Worm (Caenorhabditis elegans) whole organism, mixed stage, embryonic: ENCODE data around the gene srd-25.

Source experiments
- ceh-43 ChIP-seq: fragments of 200-800 bp; sonication (Bioruptor generic); optimal IDR thresholded peaks from 2 replicates; lab custom pipeline; 2018; ENCODE audit warnings: mild to moderate bottlenecking, missing genetic modification characterization, moderate library complexity, missing compliant biosample characterization
- ceh-83 ChIP-seq: fragments of 200-800 bp; sonication (Bioruptor generic); optimal IDR thresholded peaks from 2 replicates; lab custom pipeline; 2018; ENCODE audit warnings: mild to moderate bottlenecking, missing genetic modification characterization, missing compliant biosample characterization
- cnd-1 ChIP-seq: fragments of 200-800 bp; sonication (Bioruptor generic); optimal IDR thresholded peaks from 2 replicates; lab custom pipeline; 2018; ENCODE audit warnings: mild to moderate bottlenecking, missing genetic modification characterization, missing compliant biosample characterization
- flh-1 ChIP-seq: fragments of 200-800 bp; sonication (Bioruptor generic); optimal IDR thresholded peaks from 2 replicates; lab custom pipeline; 2018; ENCODE audit warnings: mild to moderate bottlenecking, missing genetic modification characterization, moderate library complexity, missing compliant biosample characterization
- ham-2 ChIP-seq: fragments of 200-800 bp; sonication (Bioruptor generic); optimal IDR thresholded peaks from 2 replicates; lab custom pipeline; 2018; ENCODE audit warnings: mild to moderate bottlenecking, missing genetic modification characterization, missing compliant biosample characterization
- hlh-1 ChIP-seq: fragments of 150-350 bp; optimal IDR thresholded peaks from 2 replicates; lab custom pipeline; 2014; ENCODE audit warnings: missing biosample characterization, missing genetic modification reagents, missing genetic modification characterization
- lin-13 ChIP-seq: fragments of 150-350 bp; optimal IDR thresholded peaks from 2 replicates; lab custom pipeline; 2014; ENCODE audit warnings: missing biosample characterization, missing genetic modification characterization
- lin-32 ChIP-seq: fragments of 200-800 bp; sonication (Bioruptor generic); optimal IDR thresholded peaks from 2 replicates; lab custom pipeline; 2018; ENCODE audit warnings: mild to moderate bottlenecking, missing genetic modification characterization, missing compliant biosample characterization
- mls-2 ChIP-seq: sonication (generic microtip); optimal IDR thresholded peaks from 2 replicates; lab custom pipeline; 2016; ENCODE audit warnings: mild to moderate bottlenecking, missing genetic modification characterization, moderate library complexity, missing compliant biosample characterization
- nhr-12 ChIP-seq: fragments of 150-350 bp; optimal IDR thresholded peaks from 2 replicates; lab custom pipeline; 2014; ENCODE audit warnings: missing biosample characterization, missing genetic modification characterization
- nhr-2 ChIP-seq: fragments of 150-350 bp; optimal IDR thresholded peaks from 2 replicates; lab custom pipeline; 2014; ENCODE audit warnings: missing biosample characterization, missing genetic modification characterization
- nhr-237 ChIP-seq: fragments of 150-350 bp; optimal IDR thresholded peaks from 2 replicates; lab custom pipeline; 2014; ENCODE audit warnings: missing biosample characterization, missing genetic modification characterization
- nhr-28 ChIP-seq: fragments of 150-350 bp; optimal IDR thresholded peaks from 2 replicates; lab custom pipeline; 2014; ENCODE audit warnings: missing biosample characterization, missing genetic modification characterization
- nhr-76 ChIP-seq: sonication (generic microtip); optimal IDR thresholded peaks from 2 replicates; lab custom pipeline; 2017; ENCODE audit warnings: missing biosample characterization, missing genetic modification characterization
- snpc-4 ChIP-seq: fragments of 150-350 bp; optimal IDR thresholded peaks from 2 replicates; lab custom pipeline; 2014; ENCODE audit warnings: missing biosample characterization, missing genetic modification characterization
- sptf-1 ChIP-seq: sonication (generic microtip); optimal IDR thresholded peaks from 2 replicates; lab custom pipeline; 2017; ENCODE audit warnings: mild to moderate bottlenecking, missing genetic modification characterization, moderate library complexity, missing compliant biosample characterization

The srd-25 gene

DNA sequence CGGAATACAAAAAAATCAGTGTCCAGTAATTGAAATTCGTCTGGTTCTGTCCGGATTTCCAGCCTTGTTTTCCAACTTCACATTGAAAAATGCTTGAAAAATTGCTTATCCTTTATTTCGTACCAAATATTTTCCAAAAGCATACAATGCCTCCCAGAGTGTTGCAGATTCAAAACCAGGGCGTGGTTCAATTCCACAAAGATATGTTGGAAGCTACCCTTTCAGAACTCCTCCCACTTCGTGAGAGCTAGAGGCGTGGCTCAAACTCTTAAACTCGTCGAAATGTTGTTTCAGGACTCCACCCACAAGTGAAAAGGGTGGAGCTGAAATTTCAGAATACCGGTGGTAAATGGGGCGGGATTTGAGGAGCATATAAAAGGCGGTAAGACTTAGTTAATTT is 44.1 kb downstream of the srd-25 start, which contains the start of gene C12D5.3:
C12D5.3 (plus strand) TSS at position 301 of the 400 bp plus-strand sequence.
- TF ChIP-seq ham-2 (GFP tag; lab: Kevin White, UChicago) (no peak), nhr-2 (tag; lab: Kevin White, UChicago) (no peak), snpc-4 (tag; lab: Kevin White, UChicago) (no peak), hlh-1 (tag; lab: Kevin White, UChicago) (no peak)

DNA sequence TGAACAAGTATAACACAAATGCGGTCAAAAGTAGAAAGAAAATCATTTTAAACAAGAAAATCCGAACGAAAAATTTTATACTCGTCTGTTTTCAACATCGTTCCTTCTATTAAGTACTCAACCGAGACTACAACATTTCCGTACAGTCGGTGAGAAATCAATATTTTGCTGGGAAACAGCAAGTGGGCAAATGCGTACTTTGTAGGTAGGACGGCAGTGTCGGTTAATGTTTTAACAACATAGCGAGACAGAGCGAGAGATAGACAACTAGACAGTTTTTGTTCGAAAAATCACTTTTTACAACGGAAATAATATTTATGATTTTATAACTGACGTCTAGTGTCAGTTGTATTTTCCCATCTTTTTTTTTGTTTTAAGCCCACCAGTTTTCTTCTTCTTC is 49.6 kb downstream of the srd-25 start, which contains the start of gene cyp-33A1:
cyp-33A1 (minus strand) TSS at position 72 of the 400 bp plus-strand sequence.
- TF ChIP-seq lin-32 (no peak), flh-1 (GFP tag; lab: Kevin White, UChicago) (no peak), ceh-43 (GFP tag; lab: Kevin White, UChicago) (no peak), lin-13 (no peak), cnd-1 (tag; lab: Kevin White, UChicago) (no peak), ceh-83 (GFP tag; lab: Kevin White, UChicago) (no peak), nhr-237 (tag; lab: Kevin White, UChicago) (no peak), nhr-76 (no peak), hlh-1 (tag; lab: Kevin White, UChicago) (no peak), nhr-28 (tag; lab: Kevin White, UChicago) (no peak), mls-2 (no peak), sptf-1 (no peak), nhr-12 (no peak)
- TF ChIP-seq, all 35 proteins: peak for 0
